Fruit fly (Drosophila melanogaster): ENCODE measurements around the gene CG6026.
A peak's percentile ranks its signal among the peaks of the same experiment; 100 is the strongest.

CG6026 gene

dm6 chr3R:18990514-18990913 lies 42.8 kb upstream of the CG6026 start:
- TF ChIP-seq lbe (GFP tag; optimal IDR thresholded peaks at IDR 0.05) (peak; percentile 18), Doc3 (GFP tag; IDR thresholded peaks at IDR 0.05; ENCODE audit: partially characterized antibody) (no peak), br (optimal IDR thresholded peaks at IDR 0.05) (no peak), CG30403 (GFP tag; optimal IDR thresholded peaks at IDR 0.05) (peak; percentile 13), mam (GFP tag; optimal IDR thresholded peaks at IDR 0.05) (no peak), CG17568 (GFP tag; optimal IDR thresholded peaks at IDR 0.05) (no peak), CG32532 (GFP tag; IDR thresholded peaks at IDR 0.05) (no peak), bsh (GFP tag; optimal IDR thresholded peaks at IDR 0.05) (peak; percentile 43 to 58), Hsf (GFP tag; optimal IDR thresholded peaks at IDR 0.05) (no peak), sens (GFP tag) (peak; percentile 78), CG6813 (GFP tag; optimal IDR thresholded peaks at IDR 0.05) (no peak), CG15601 (tag; optimal IDR thresholded peaks at IDR 0.05) (peak; percentile 14), CG16813 (GFP tag; IDR thresholded peaks at IDR 0.05; ENCODE audit: partially characterized antibody) (no peak), Hey (tag; optimal IDR thresholded peaks at IDR 0.05) (no peak), jing (GFP tag; optimal IDR thresholded peaks at IDR 0.05) (no peak), CG4282 (GFP tag; optimal IDR thresholded peaks at IDR 0.05) (no peak), peb (GFP tag; IDR thresholded peaks at IDR 0.05) (no peak), stc (GFP tag; IDR thresholded peaks at IDR 0.05) (peak; percentile 20; the same call in 1 of the 2 replicates), ara (GFP tag; IDR thresholded peaks at IDR 0.05) (no peak), unpg (GFP tag; optimal IDR thresholded peaks at IDR 0.05) (peak; percentile 30), CG10979 (tag; optimal IDR thresholded peaks at IDR 0.05) (peak; percentile 54), CG12391 (tag; optimal IDR thresholded peaks at IDR 0.05) (peak; percentile 20), CG17829 (tag; optimal IDR thresholded peaks at IDR 0.05) (no peak), Side (GFP tag; optimal IDR thresholded peaks at IDR 0.05) (no peak), tgo (GFP tag; IDR thresholded peaks at IDR 0.05) (peak; percentile 36; the same call in 2 of the 3 replicates), CG2712 (tag; optimal IDR thresholded peaks at IDR 0.05) (peak; percentile 5), CG31441 (GFP tag; IDR thresholded peaks at IDR 0.05) (peak; percentile 36; the same call in 1 of the 2 replicates), CG14710 (tag; optimal IDR thresholded peaks at IDR 0.05) (peak; percentile 0), gcm2 (GFP tag; optimal IDR thresholded peaks at IDR 0.05) (no peak), esg (GFP tag; conservative IDR thresholded peaks at IDR 0.05) (no peak), CG7839 (tag; optimal IDR thresholded peaks at IDR 0.05) (peak; percentile 13), Sox102F (GFP tag; optimal IDR thresholded peaks at IDR 0.05) (peak; percentile 18), Xrp1 (GFP tag; IDR thresholded peaks at IDR 0.05) (peak; percentile 62; the same call in 1 of the 2 replicates), Jarid2 (GFP tag; optimal IDR thresholded peaks at IDR 0.05) (no peak), MTF-1 (GFP tag; optimal IDR thresholded peaks at IDR 0.05; ENCODE audit: borderline replicate concordance) (no peak), CG9609 (GFP tag; optimal IDR thresholded peaks at IDR 0.05) (no peak), D19B (GFP tag; optimal IDR thresholded peaks at IDR 0.05) (no peak), dmrt99B (tag; optimal IDR thresholded peaks at IDR 0.05) (peak; percentile 23), nmo (GFP tag; optimal IDR thresholded peaks at IDR 0.05) (peak; percentile 24), CG13287 (GFP tag; IDR thresholded peaks at IDR 0.05; ENCODE audit: partially characterized antibody) (no peak), Dp (GFP tag; optimal IDR thresholded peaks at IDR 0.05) (no peak), Fer1 (GFP tag; optimal IDR thresholded peaks at IDR 0.05) (no peak), PHDP (tag; optimal IDR thresholded peaks at IDR 0.05) (peak; percentile 21), CoRest (tag; optimal IDR thresholded peaks at IDR 0.05) (peak; percentile 28), CG2875 (GFP tag; optimal IDR thresholded peaks at IDR 0.05) (no peak), Hmr (GFP tag; optimal IDR thresholded peaks at IDR 0.05) (no peak), CG7556 (GFP tag; optimal IDR thresholded peaks at IDR 0.05) (peak; percentile 27), CG18599 (GFP tag; optimal IDR thresholded peaks at IDR 0.05) (no peak), CG10321 (GFP tag; IDR thresholded peaks at IDR 0.05) (no peak), al (GFP tag; IDR thresholded peaks at IDR 0.05) (no peak)
